Worm (Caenorhabditis elegans) whole organism, mixed stage, embryonic: ENCODE data around the gene abts-4.

ENCODE experiments used
- M03D4.4 ChIP-seq: sonication (generic microtip); optimal IDR thresholded peaks from 2 replicates; lab custom pipeline; 2017; ENCODE audit warnings: mild to moderate bottlenecking, missing genetic modification characterization, missing compliant biosample characterization
- blmp-1 ChIP-seq: fragments of 150-350 bp; optimal IDR thresholded peaks from 2 replicates; lab custom pipeline; 2014; ENCODE audit warnings: missing biosample characterization, missing genetic modification characterization
- cnd-1 ChIP-seq: fragments of 200-800 bp; sonication (Bioruptor generic); optimal IDR thresholded peaks from 2 replicates; lab custom pipeline; 2018; ENCODE audit warnings: mild to moderate bottlenecking, missing genetic modification characterization, missing compliant biosample characterization
- elt-1 ChIP-seq: sonication (generic microtip); optimal IDR thresholded peaks from 2 replicates; lab custom pipeline; 2017; ENCODE audit warnings: missing genetic modification characterization, mild to moderate bottlenecking, missing compliant biosample characterization, antibody characterized with exemption, moderate library complexity, borderline replicate concordance; ENCODE audit not compliant: insufficient read depth
- elt-3 ChIP-seq: fragments of 150-350 bp; optimal IDR thresholded peaks from 2 replicates; lab custom pipeline; 2014; ENCODE audit warnings: missing biosample characterization, missing genetic modification characterization
- lin-13 ChIP-seq: fragments of 150-350 bp; optimal IDR thresholded peaks from 2 replicates; lab custom pipeline; 2014; ENCODE audit warnings: missing biosample characterization, missing genetic modification characterization
- lsy-2 ChIP-seq: fragments of 150-350 bp; optimal IDR thresholded peaks from 2 replicates; lab custom pipeline; 2014; ENCODE audit warnings: missing biosample characterization, missing genetic modification characterization
- mls-2 ChIP-seq: sonication (generic microtip); optimal IDR thresholded peaks from 2 replicates; lab custom pipeline; 2016; ENCODE audit warnings: mild to moderate bottlenecking, missing genetic modification characterization, moderate library complexity, missing compliant biosample characterization
- nhr-2 ChIP-seq: fragments of 150-350 bp; optimal IDR thresholded peaks from 2 replicates; lab custom pipeline; 2014; ENCODE audit warnings: missing biosample characterization, missing genetic modification characterization
- nhr-237 ChIP-seq: fragments of 150-350 bp; optimal IDR thresholded peaks from 2 replicates; lab custom pipeline; 2014; ENCODE audit warnings: missing biosample characterization, missing genetic modification characterization
- snpc-4 ChIP-seq: fragments of 150-350 bp; optimal IDR thresholded peaks from 2 replicates; lab custom pipeline; 2014; ENCODE audit warnings: missing biosample characterization, missing genetic modification characterization
- sptf-1 ChIP-seq: sonication (generic microtip); optimal IDR thresholded peaks from 2 replicates; lab custom pipeline; 2017; ENCODE audit warnings: mild to moderate bottlenecking, missing genetic modification characterization, moderate library complexity, missing compliant biosample characterization
- unc-62 ChIP-seq: fragments of 150-350 bp; optimal IDR thresholded peaks from 2 replicates; lab custom pipeline; 2014; ENCODE audit warnings: missing biosample characterization, missing genetic modification reagents, missing genetic modification characterization

- TF ChIP-seq cnd-1 (tag; lab: Kevin White, UChicago) (no peak), nhr-2 (tag; lab: Kevin White, UChicago) (no peak), blmp-1 (no peak), sptf-1 (tag; lab: Kevin White, UChicago) (no peak), unc-62 (GFP tag; lab: Kevin White, UChicago) (no peak), mls-2 (tag; lab: Kevin White, UChicago) (no peak), nhr-237 (no peak), lsy-2 (tag; lab: Kevin White, UChicago) (no peak), snpc-4 (tag; lab: Kevin White, UChicago) (no peak), elt-3 (no peak), lin-13 (tag; lab: Kevin White, UChicago) (no peak), elt-1 (tag; lab: Kevin White, UChicago) (no peak), M03D4.4 (tag; lab: Kevin White, UChicago) (no peak)
These were observed 13.6 kb downstream of the abts-4 start for ce11 chrX:6747906-6748356.
